Fruit fly (Drosophila melanogaster) whole organism, adult: ENCODE results near the gene Psf3.

ENCODE experiments used
- CG11617 ChIP-seq: fragments of 200-800 bp; sonication (Bioruptor generic); optimal IDR thresholded peaks from 2 replicates; lab custom pipeline; 2017; ENCODE audit warnings: mild to moderate bottlenecking, missing biosample characterization, missing genetic modification reagents, missing genetic modification characterization
- CG1620 ChIP-seq: fragments of 200-800 bp; sonication (Bioruptor generic); optimal IDR thresholded peaks from 2 replicates; lab custom pipeline; 2016; ENCODE audit warnings: missing biosample characterization, missing genetic modification characterization
- cnc ChIP-seq, 2 experiments: fragments of >200 bp; optimal IDR thresholded peaks; 2 replicates each; lab custom pipeline; 2017
- toe ChIP-seq: fragments of 200-800 bp; sonication (Bioruptor generic); optimal IDR thresholded peaks from 2 replicates; lab custom pipeline; 2016; ENCODE audit warnings: missing biosample characterization, missing genetic modification characterization

DNA sequence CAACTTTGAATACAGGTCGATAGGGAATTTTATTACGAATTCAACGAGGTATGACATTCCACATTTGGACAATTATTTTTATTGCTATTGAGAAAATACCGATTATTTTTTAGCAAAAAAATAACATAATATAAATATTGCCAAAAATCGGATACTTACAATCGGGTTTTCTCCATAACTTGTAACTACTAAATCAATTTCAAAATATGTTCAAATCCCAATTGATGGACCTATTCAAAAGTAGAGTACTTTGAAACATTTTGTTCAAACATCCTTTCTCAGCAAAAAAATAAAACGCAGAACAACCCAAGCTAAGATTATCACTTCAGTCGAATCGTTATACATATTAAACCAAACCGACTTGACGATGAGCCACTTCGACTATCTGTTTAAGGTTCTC, 31.5 kb upstream of the Psf3 start, which contains the start of gene RabX2:
- no peak for TF ChIP-seq toe (GFP tag; lab: Kevin White, UChicago)
- TF ChIP-seq CG1620: no peak
- TF ChIP-seq CG11617 (GFP tag; lab: Kevin White, UChicago): no peak
- no peak for TF ChIP-seq cnc (optimal IDR thresholded peaks at IDR 0.05; lab: Kevin White, UChicago)
